Fruit fly (Drosophila melanogaster) whole organism, embryonic: ENCODE results near the gene Snx17.

Experiments used
- BEAF-32 ChIP-seq: fragments of 200-800 bp; sonication (Bioruptor generic); optimal IDR thresholded peaks from 3 replicates; lab custom pipeline; 2017; ENCODE audit warnings: missing biosample characterization, missing genetic modification characterization, mild to moderate bottlenecking, moderate library complexity, missing genetic modification reagents
- Bgb ChIP-seq: fragments of 200-800 bp; sonication (Bioruptor generic); IDR thresholded peaks from 2 replicates; pipeline ENCODE4 v1.3.6; 2022; ENCODE audit warnings: missing biosample characterization, missing genetic modification characterization; ENCODE audit not compliant: partially characterized antibody
- CG10147 ChIP-seq: fragments of 200-800 bp; sonication (Bioruptor generic); optimal IDR thresholded peaks from 2 replicates; lab custom pipeline; 2019; ENCODE audit warnings: missing biosample characterization, mild to moderate bottlenecking, missing genetic modification characterization, moderate library complexity
- CG12104 ChIP-seq: fragments of 200-800 bp; sonication (Bioruptor generic); optimal IDR thresholded peaks from 3 replicates; lab custom pipeline; 2016; ENCODE audit warnings: missing biosample characterization, missing genetic modification characterization
- CG12299 ChIP-seq: fragments of 200-800 bp; sonication (Bioruptor generic); optimal IDR thresholded peaks from 2 replicates; lab custom pipeline; 2018; ENCODE audit warnings: missing biosample characterization, mild to moderate bottlenecking, missing genetic modification characterization
- CG13287 ChIP-seq: fragments of 200-800 bp; sonication (Bioruptor generic); IDR thresholded peaks from 2 replicates; pipeline ENCODE4 v1.3.6; 2022; ENCODE audit warnings: missing biosample characterization, missing genetic modification characterization; ENCODE audit not compliant: partially characterized antibody
- CG15696 ChIP-seq: fragments of 200-800 bp; sonication (Bioruptor generic); optimal IDR thresholded peaks from 2 replicates; lab custom pipeline; 2019; ENCODE audit warnings: missing biosample characterization, mild to moderate bottlenecking, missing genetic modification characterization, moderate library complexity
- CG16813 ChIP-seq: fragments of 200-800 bp; sonication (Bioruptor generic); IDR thresholded peaks from 3 replicates; pipeline ENCODE4 v1.3.6; 2022; ENCODE audit warnings: missing biosample characterization, missing genetic modification characterization; ENCODE audit not compliant: partially characterized antibody
- CG17359 ChIP-seq: fragments of 200-800 bp; sonication (Bioruptor generic); optimal IDR thresholded peaks from 3 replicates; lab custom pipeline; 2018; ENCODE audit warnings: missing biosample characterization, mild to moderate bottlenecking, missing genetic modification characterization, moderate library complexity
- CG18476 ChIP-seq: fragments of 200-800 bp; sonication (Bioruptor generic); optimal IDR thresholded peaks from 2 replicates; lab custom pipeline; 2016; ENCODE audit warnings: missing biosample characterization, mild to moderate bottlenecking, missing genetic modification characterization
- CG18619 ChIP-seq: fragments of 200-800 bp; sonication (Bioruptor generic); optimal IDR thresholded peaks from 3 replicates; lab custom pipeline; 2017; ENCODE audit warnings: missing biosample characterization, mild to moderate bottlenecking, missing genetic modification characterization
- CG30020 ChIP-seq: fragments of 200-800 bp; optimal IDR thresholded peaks from 2 replicates; lab custom pipeline; 2019; ENCODE audit warnings: missing biosample characterization, mild to moderate bottlenecking, missing genetic modification characterization, moderate library complexity
- CG31365 ChIP-seq: fragments of 200-800 bp; sonication (Bioruptor generic); optimal IDR thresholded peaks from 2 replicates; lab custom pipeline; 2018; ENCODE audit warnings: missing biosample characterization, mild to moderate bottlenecking, missing genetic modification characterization
- CG33213 ChIP-seq: fragments of 200-800 bp; sonication (Bioruptor generic); optimal IDR thresholded peaks from 3 replicates; lab custom pipeline; 2016; ENCODE audit warnings: missing biosample characterization, missing genetic modification characterization
- CG3407 ChIP-seq: fragments of 200-800 bp; sonication (Bioruptor generic); optimal IDR thresholded peaks from 2 replicates; lab custom pipeline; 2018; ENCODE audit warnings: missing biosample characterization, mild to moderate bottlenecking, missing genetic modification characterization
- CG34422 ChIP-seq: fragments of 200-800 bp; sonication (Bioruptor generic); IDR thresholded peaks from 3 replicates; pipeline ENCODE4 v1.3.6; 2022; ENCODE audit warnings: missing biosample characterization, missing genetic modification characterization
- CG3847 ChIP-seq: fragments of 200-800 bp; sonication (Bioruptor generic); IDR thresholded peaks from 2 replicates; pipeline ENCODE4 v1.3.6; 2022; ENCODE audit warnings: missing biosample characterization, missing genetic modification characterization
- CG5180 ChIP-seq: fragments of 200-800 bp; sonication (Bioruptor generic); optimal IDR thresholded peaks from 3 replicates; lab custom pipeline; 2017; ENCODE audit warnings: missing biosample characterization, missing genetic modification characterization, mild to moderate bottlenecking, moderate library complexity, missing genetic modification reagents
- CG7786 ChIP-seq: fragments of 200-800 bp; sonication (Bioruptor generic); optimal IDR thresholded peaks from 2 replicates; lab custom pipeline; 2016; ENCODE audit warnings: missing biosample characterization, missing genetic modification characterization
- CG8388 ChIP-seq: fragments of 200-800 bp; sonication (Bioruptor generic); optimal IDR thresholded peaks from 2 replicates; lab custom pipeline; 2019; ENCODE audit warnings: missing biosample characterization, mild to moderate bottlenecking, missing genetic modification characterization, moderate library complexity
- CG8924 ChIP-seq: fragments of 200-800 bp; optimal IDR thresholded peaks from 3 replicates; lab custom pipeline; 2019; ENCODE audit warnings: missing biosample characterization, mild to moderate bottlenecking, missing genetic modification characterization, moderate library complexity
- CG9437 ChIP-seq: fragments of 200-800 bp; sonication (Bioruptor generic); optimal IDR thresholded peaks from 2 replicates; lab custom pipeline; 2018; ENCODE audit warnings: missing biosample characterization, mild to moderate bottlenecking, missing genetic modification characterization
- CG9797 ChIP-seq: fragments of 200-800 bp; sonication (Bioruptor generic); optimal IDR thresholded peaks from 3 replicates; lab custom pipeline; 2018; ENCODE audit warnings: missing biosample characterization, mild to moderate bottlenecking, missing genetic modification characterization
- CTCF ChIP-seq: fragments of 200-800 bp; sonication (Bioruptor generic); optimal IDR thresholded peaks from 2 replicates; lab custom pipeline; 2017; ENCODE audit warnings: missing biosample characterization, mild to moderate bottlenecking, missing genetic modification characterization, moderate library complexity
- Dfd ChIP-seq, 2 experiments: fragments of >200 bp; optimal IDR thresholded peaks; 2 replicates each; lab custom pipeline; 2017; ENCODE audit warnings: missing biosample characterization in 2 of 2, missing genetic modification characterization in 2 of 2
- Dp ChIP-seq: fragments of 200-800 bp; sonication (Bioruptor generic); optimal IDR thresholded peaks from 2 replicates; lab custom pipeline; 2018; ENCODE audit warnings: missing biosample characterization, mild to moderate bottlenecking, missing genetic modification characterization, moderate library complexity
- Nf-YC ChIP-seq: fragments of 200-800 bp; optimal IDR thresholded peaks from 3 replicates; lab custom pipeline; 2019; ENCODE audit warnings: missing biosample characterization, mild to moderate bottlenecking, missing genetic modification characterization, moderate library complexity
- PHDP ChIP-seq: fragments of 200-800 bp; sonication (Bioruptor generic); optimal IDR thresholded peaks from 3 replicates; lab custom pipeline; 2018; ENCODE audit warnings: missing biosample characterization, mild to moderate bottlenecking, missing genetic modification characterization, moderate library complexity
- Pdp1 ChIP-seq, 2 experiments: fragments of 200-800 bp; sonication (Bioruptor generic); optimal IDR thresholded peaks; 3 replicates each; lab custom pipeline; 2016; ENCODE audit warnings: missing biosample characterization in 2 of 2, missing genetic modification characterization in 2 of 2, mild to moderate bottlenecking in 1 of 2, moderate library complexity in 1 of 2
- Ptx1 ChIP-seq: fragments of 200-800 bp; sonication (Bioruptor generic); IDR thresholded peaks from 2 replicates; pipeline ENCODE4 v1.3.6; 2022; ENCODE audit warnings: missing biosample characterization, missing genetic modification characterization
- Rx ChIP-seq: fragments of 200-800 bp; sonication (Bioruptor generic); IDR thresholded peaks from 2 replicates; pipeline ENCODE4 v1.3.6; 2022; ENCODE audit warnings: missing biosample characterization, missing genetic modification characterization
- Sry-β ChIP-seq: fragments of 200-800 bp; sonication (Bioruptor generic); optimal IDR thresholded peaks from 2 replicates; lab custom pipeline; 2018; ENCODE audit warnings: missing biosample characterization, mild to moderate bottlenecking, missing genetic modification characterization, moderate library complexity
- caup ChIP-seq: fragments of 200-800 bp; sonication (Bioruptor generic); optimal IDR thresholded peaks from 3 replicates; lab custom pipeline; 2017; ENCODE audit warnings: missing biosample characterization, mild to moderate bottlenecking, missing genetic modification characterization, moderate library complexity; ENCODE audit not compliant: severe bottlenecking
- da ChIP-seq: fragments of 200-800 bp; sonication (Bioruptor generic); optimal IDR thresholded peaks from 2 replicates; lab custom pipeline; 2016; ENCODE audit warnings: missing biosample characterization, missing genetic modification characterization
- disco-r ChIP-seq: fragments of 200-800 bp; sonication (Bioruptor generic); optimal IDR thresholded peaks from 2 replicates; lab custom pipeline; 2016; ENCODE audit warnings: missing biosample characterization, missing genetic modification characterization
- ems ChIP-seq: fragments of 200-800 bp; sonication (Bioruptor generic); optimal IDR thresholded peaks from 3 replicates; lab custom pipeline; 2016; ENCODE audit warnings: missing biosample characterization, missing genetic modification characterization
- exex ChIP-seq: fragments of 200-800 bp; sonication (Bioruptor generic); optimal IDR thresholded peaks from 4 replicates; lab custom pipeline; 2018; ENCODE audit warnings: missing biosample characterization, mild to moderate bottlenecking, missing genetic modification characterization, moderate library complexity
- grn ChIP-seq: fragments of 200-800 bp; sonication (Bioruptor generic); optimal IDR thresholded peaks from 3 replicates; lab custom pipeline; 2017; ENCODE audit warnings: missing biosample characterization, missing genetic modification characterization
- gt ChIP-seq: fragments of 200-800 bp; sonication (Bioruptor generic); IDR thresholded peaks from 2 replicates; pipeline ENCODE4 v1.3.6; 2022; ENCODE audit warnings: missing biosample characterization, missing genetic modification characterization
- hb ChIP-seq: fragments of 200-800 bp; sonication (Bioruptor generic); IDR thresholded peaks from 3 replicates; pipeline ENCODE4 v1.3.6; 2022; ENCODE audit warnings: missing biosample characterization, missing genetic modification characterization; ENCODE audit not compliant: partially characterized antibody
- jigr1 ChIP-seq: fragments of 200-800 bp; sonication (Bioruptor generic); IDR thresholded peaks from 3 replicates; pipeline ENCODE4 v1.3.6; 2022; ENCODE audit warnings: missing biosample characterization, missing genetic modification characterization
- kni ChIP-seq: fragments of 200-800 bp; sonication (Bioruptor generic); optimal IDR thresholded peaks from 3 replicates; lab custom pipeline; 2017; ENCODE audit warnings: mild to moderate bottlenecking, missing biosample characterization, missing genetic modification reagents, missing genetic modification characterization
- mam ChIP-seq: fragments of 200-800 bp; sonication (Bioruptor generic); optimal IDR thresholded peaks from 3 replicates; lab custom pipeline; 2016; ENCODE audit warnings: missing biosample characterization, missing genetic modification characterization
- nmo ChIP-seq: fragments of 200-800 bp; sonication (Bioruptor generic); optimal IDR thresholded peaks from 2 replicates; lab custom pipeline; 2018; ENCODE audit warnings: missing biosample characterization, mild to moderate bottlenecking, missing genetic modification characterization, moderate library complexity
- p53 ChIP-seq: fragments of 200-800 bp; sonication (Bioruptor generic); optimal IDR thresholded peaks from 2 replicates; lab custom pipeline; 2016; ENCODE audit warnings: missing biosample characterization, missing genetic modification characterization
- pnt ChIP-seq: fragments of 200-800 bp; sonication (Bioruptor generic); optimal IDR thresholded peaks from 3 replicates; lab custom pipeline; 2016; ENCODE audit warnings: missing biosample characterization, missing genetic modification characterization
- sim ChIP-seq: fragments of 200-800 bp; sonication (Bioruptor generic); IDR thresholded peaks from 2 replicates; pipeline ENCODE4 v1.3.6; 2022; ENCODE audit warnings: missing biosample characterization, missing genetic modification characterization
- sisA ChIP-seq: fragments of 200-800 bp; sonication (Bioruptor generic); IDR thresholded peaks from 2 replicates; pipeline ENCODE4 v1.3.6; 2022; ENCODE audit warnings: missing biosample characterization, missing genetic modification characterization
- slp2 ChIP-seq: fragments of 200-800 bp; sonication (Bioruptor generic); optimal IDR thresholded peaks from 2 replicates; lab custom pipeline; 2016; ENCODE audit warnings: missing biosample characterization, missing genetic modification characterization
- wek ChIP-seq: fragments of 200-800 bp; sonication (Bioruptor generic); optimal IDR thresholded peaks from 3 replicates; lab custom pipeline; 2018; ENCODE audit warnings: missing biosample characterization, mild to moderate bottlenecking, missing genetic modification characterization, moderate library complexity

Gene Snx17

DNA sequence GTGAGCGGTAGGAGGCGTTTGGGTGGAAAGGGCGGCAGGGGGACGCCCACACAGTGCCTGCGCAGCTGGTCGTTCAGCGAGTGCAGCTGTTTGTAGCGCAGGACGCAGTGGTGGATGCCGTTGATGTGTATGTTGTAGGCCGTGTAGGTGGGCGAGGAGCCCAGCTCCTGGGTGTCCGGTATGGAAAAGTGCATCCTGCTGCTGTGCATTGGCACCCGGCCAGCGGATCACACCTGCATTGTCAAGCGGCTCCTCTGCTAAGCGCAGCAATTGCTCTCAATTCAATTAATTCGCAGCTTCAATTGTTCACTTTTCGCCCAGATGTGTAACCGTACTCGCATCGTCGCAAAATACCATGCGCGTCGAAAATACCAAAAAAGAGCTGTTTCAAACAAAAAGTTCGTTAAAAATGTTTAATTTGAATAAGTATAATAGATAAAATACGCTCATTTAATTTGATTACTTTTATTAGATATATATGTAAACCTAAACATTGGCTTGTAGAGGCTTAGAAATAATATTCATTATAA lies at the start of gene Snx17 (continued):
- TF ChIP-seq mam (GFP tag; lab: Kevin White, UChicago) (no peak), Ptx1 (no peak), CG16813 (GFP tag; lab: Robert Waterston, UW) (0 out of 3 replicates have a peak, but pooled peaks have one; percentile 22), CG5180 (no peak), CG8924 (no peak), CG34422 (GFP tag; lab: Robert Waterston, UW) (0 out of 3 replicates have a peak, but pooled peaks have one; percentile 12), CG9797 (peak; percentile 66), p53 (GFP tag; lab: Kevin White, UChicago) (no peak), pnt (no peak), Dp (GFP tag; lab: Kevin White, UChicago) (peak; percentile 36), disco-r (GFP tag; lab: Kevin White, UChicago) (no peak), CG9437 (GFP tag; lab: Kevin White, UChicago) (no peak), CG15696 (no peak), CG12299 (no peak), Dfd (GFP tag; optimal IDR thresholded peaks at IDR 0.05; lab: Kevin White, UChicago) (no peak), Bgb (GFP tag; lab: Robert Waterston, UW) (0 out of 2 replicates have a peak, but pooled peaks have one; percentile 8), slp2 (GFP tag; lab: Kevin White, UChicago) (no peak), CG18619 (no peak), jigr1 (GFP tag; lab: Robert Waterston, UW) (no peak), caup (GFP tag; lab: Kevin White, UChicago) (no peak), CG13287 (GFP tag; lab: Robert Waterston, UW) (no peak), CG10147 (no peak), CG30020 (tag; lab: Kevin White, UChicago) (peak; percentile 19), Sry-β (no peak), hb (GFP tag; lab: Robert Waterston, UW) (no peak), wek (GFP tag; lab: Kevin White, UChicago) (peak; percentile 26), CG8388 (GFP tag; lab: Kevin White, UChicago) (no peak), CG33213 (GFP tag; lab: Kevin White, UChicago) (no peak), sisA (no peak), PHDP (no peak), grn (GFP tag; lab: Kevin White, UChicago) (no peak), BEAF-32 (GFP tag; lab: Kevin White, UChicago) (peak; percentile 3), ems (GFP tag; lab: Kevin White, UChicago) (no peak), exex (tag; lab: Kevin White, UChicago) (no peak), CG3407 (no peak), CG12104 (GFP tag; lab: Kevin White, UChicago) (no peak), CG7786 (GFP tag; lab: Kevin White, UChicago) (no peak), nmo (no peak), Rx (no peak), CG3847 (GFP tag; lab: Robert Waterston, UW) (no peak), sim (GFP tag; lab: Robert Waterston, UW) (no peak), gt (GFP tag; lab: Robert Waterston, UW) (no peak), CTCF (GFP tag; lab: Kevin White, UChicago) (no peak), kni (GFP tag; lab: Kevin White, UChicago) (no peak), Pdp1 (GFP tag; optimal IDR thresholded peaks at IDR 0.05; lab: Kevin White, UChicago) (no peak), da (GFP tag; lab: Kevin White, UChicago) (no peak), CG17359 (tag; lab: Kevin White, UChicago) (no peak), Nf-YC (no peak), CG18476 (no peak), CG31365 (tag; lab: Kevin White, UChicago) (no peak)
